Worm (Caenorhabditis elegans) whole organism, L4 larva: ENCODE measurements around the gene srx-104.

ENCODE experiments used
- D1046.2 ChIP-seq: fragments of 200-800 bp; sonication (Bioruptor generic); IDR thresholded peaks from 2 replicates; pipeline ENCODE4 v1.3.6; 2022; ENCODE audit warnings: missing genetic modification characterization, missing compliant biosample characterization
- ZK337.2 ChIP-seq: fragments of 200-800 bp; sonication (Bioruptor generic); IDR thresholded peaks from 2 replicates; pipeline ENCODE4 v1.3.6; 2022; ENCODE audit warnings: missing genetic modification reagents, missing genetic modification characterization, missing compliant biosample characterization
- ZK546.5 ChIP-seq, 2 experiments: sonication (generic microtip); optimal IDR thresholded peaks; 2 replicates each; lab custom pipeline; 2017; ENCODE audit warnings: missing biosample characterization in 2 of 2, missing genetic modification characterization in 2 of 2
- aha-1 ChIP-seq: fragments of 150-350 bp; peaks from one replicate; lab custom pipeline; 2014; ENCODE audit warnings: missing biosample characterization, missing genetic modification characterization
- ceh-44 ChIP-seq: fragments of 200-800 bp; sonication (Bioruptor generic); IDR thresholded peaks from 2 replicates; pipeline ENCODE4 v1.3.6; 2022; ENCODE audit warnings: missing genetic modification reagents, missing genetic modification characterization, missing compliant biosample characterization
- cey-2 ChIP-seq: sonication (generic microtip); optimal IDR thresholded peaks from 3 replicates; lab custom pipeline; 2017; ENCODE audit warnings: missing genetic modification characterization, mild to moderate bottlenecking, missing compliant biosample characterization, antibody characterized with exemption, borderline replicate concordance; ENCODE audit not compliant: insufficient read depth
- daf-16 ChIP-seq, 3 experiments: sonication (generic microtip); optimal IDR thresholded peaks; 2 replicates each; lab custom pipeline; 2016 to 2017; ENCODE audit warnings: missing genetic modification characterization in 3 of 3, missing genetic modification reagents in 3 of 3, mild to moderate bottlenecking in 2 of 3, missing compliant biosample characterization in 2 of 3, missing biosample characterization in 1 of 3, moderate library complexity in 1 of 3
- dmd-6 ChIP-seq: fragments of 200-800 bp; sonication (Bioruptor generic); IDR thresholded peaks from 2 replicates; pipeline ENCODE4 v1.3.6; 2022; ENCODE audit warnings: missing genetic modification reagents, missing genetic modification characterization, missing compliant biosample characterization
- dmd-8 ChIP-seq: fragments of 200-800 bp; sonication (Bioruptor generic); IDR thresholded peaks from 2 replicates; pipeline ENCODE4 v1.3.6; 2022; ENCODE audit warnings: missing genetic modification characterization, missing compliant biosample characterization
- dmd-9 ChIP-seq: fragments of 200-800 bp; sonication (Bioruptor generic); IDR thresholded peaks from 2 replicates; pipeline ENCODE4 v1.3.6; 2022; ENCODE audit warnings: missing genetic modification reagents, missing genetic modification characterization, missing compliant biosample characterization
- dve-1 ChIP-seq: sonication (generic microtip); optimal IDR thresholded peaks from 2 replicates; lab custom pipeline; 2017; ENCODE audit warnings: antibody characterized with exemption, mild to moderate bottlenecking, missing genetic modification characterization, missing compliant biosample characterization; ENCODE audit not compliant: insufficient read depth
- egl-43 ChIP-seq: fragments of 200-800 bp; sonication (Bioruptor generic); IDR thresholded peaks from 2 replicates; pipeline ENCODE4 v1.3.6; 2022; ENCODE audit warnings: missing genetic modification reagents, missing genetic modification characterization, missing compliant biosample characterization
- fkh-10 ChIP-seq: fragments of 150-350 bp; optimal IDR thresholded peaks from 2 replicates; lab custom pipeline; 2014; ENCODE audit warnings: missing biosample characterization, missing genetic modification reagents, missing genetic modification characterization
- gei-8 ChIP-seq: fragments of 200-800 bp; sonication (Bioruptor generic); optimal IDR thresholded peaks from 2 replicates; lab custom pipeline; 2018; ENCODE audit warnings: mild to moderate bottlenecking, missing genetic modification characterization, missing compliant biosample characterization
- hif-1 ChIP-seq, 2 experiments: sonication (generic microtip); optimal IDR thresholded peaks; 2 replicates each; lab custom pipeline; 2016 to 2017; ENCODE audit warnings: missing compliant biosample characterization in 2 of 2, missing genetic modification characterization in 2 of 2, missing genetic modification reagents in 2 of 2, missing genotype in 2 of 2, mild to moderate bottlenecking in 1 of 2
- hlh-11 ChIP-seq: fragments of 200-800 bp; sonication (Bioruptor generic); optimal IDR thresholded peaks from 2 replicates; lab custom pipeline; 2018; ENCODE audit warnings: mild to moderate bottlenecking, missing genetic modification characterization, missing compliant biosample characterization
- hlh-30 ChIP-seq: sonication (generic microtip); optimal IDR thresholded peaks from 2 replicates; lab custom pipeline; 2017; ENCODE audit warnings: antibody characterized with exemption, mild to moderate bottlenecking, missing genetic modification characterization, missing compliant biosample characterization; ENCODE audit not compliant: insufficient read depth
- hmg-1.1 ChIP-seq: fragments of 200-800 bp; sonication (Bioruptor generic); IDR thresholded peaks from 2 replicates; pipeline ENCODE4 v1.3.6; 2022; ENCODE audit warnings: missing genetic modification reagents, missing genetic modification characterization, missing compliant biosample characterization
- lin-13 ChIP-seq: fragments of 150-350 bp; optimal IDR thresholded peaks from 2 replicates; lab custom pipeline; 2014; ENCODE audit warnings: missing biosample characterization, missing genetic modification reagents, missing genetic modification characterization
- lsy-2 ChIP-seq, 2 experiments: fragments of 150-350 bp in 1 of 2; sonication (generic microtip) in 1 of 2; optimal IDR thresholded peaks; 2 replicates each; lab custom pipeline; 2014 to 2017; ENCODE audit warnings: missing biosample characterization in 2 of 2, missing genetic modification characterization in 2 of 2
- madf-5 ChIP-seq, 2 experiments: fragments of 200-800 bp; sonication (Bioruptor generic); IDR thresholded peaks; 2 replicates each; pipeline ENCODE4 v1.3.6; 2022; ENCODE audit warnings: missing compliant biosample characterization in 2 of 2, missing genetic modification characterization in 2 of 2
- madf-9 ChIP-seq: fragments of 200-800 bp; sonication (Bioruptor generic); conservative IDR thresholded peaks from 2 replicates; pipeline ENCODE4 v1.3.6; 2022; ENCODE audit warnings: missing genetic modification reagents, missing genetic modification characterization, missing compliant biosample characterization
- mdl-1 ChIP-seq, 2 experiments: fragments of 150-350 bp in 1 of 2; sonication (generic microtip) in 1 of 2; optimal IDR thresholded peaks; 2 replicates each; lab custom pipeline; 2014 to 2017; ENCODE audit warnings: missing biosample characterization in 2 of 2, missing genetic modification characterization in 2 of 2
- mes-2 ChIP-seq: sonication (generic microtip); optimal IDR thresholded peaks from 2 replicates; lab custom pipeline; 2016; ENCODE audit warnings: missing genotype, mild to moderate bottlenecking, missing genetic modification characterization, missing compliant biosample characterization; ENCODE audit not compliant: poor library complexity, severe bottlenecking
- mxl-3 ChIP-seq: fragments of 200-800 bp; sonication (Bioruptor generic); optimal IDR thresholded peaks from 2 replicates; lab custom pipeline; 2018; ENCODE audit warnings: mild to moderate bottlenecking, missing genetic modification characterization, missing compliant biosample characterization
- nhr-102 ChIP-seq: sonication (generic microtip); optimal IDR thresholded peaks from 2 replicates; lab custom pipeline; 2016; ENCODE audit warnings: mild to moderate bottlenecking, missing genetic modification characterization, moderate library complexity, missing compliant biosample characterization
- nhr-28 ChIP-seq: fragments of 150-350 bp; optimal IDR thresholded peaks from 2 replicates; lab custom pipeline; 2014; ENCODE audit warnings: missing biosample characterization, missing genetic modification characterization
- nhr-48 ChIP-seq: sonication (generic microtip); optimal IDR thresholded peaks from 2 replicates; lab custom pipeline; 2016; ENCODE audit warnings: mild to moderate bottlenecking, missing genetic modification characterization, missing compliant biosample characterization
- nhr-6 ChIP-seq: fragments of 150-350 bp; optimal IDR thresholded peaks from 2 replicates; lab custom pipeline; 2014; ENCODE audit warnings: missing biosample characterization, missing genetic modification characterization
- pqm-1 ChIP-seq: sonication (generic microtip); optimal IDR thresholded peaks from 2 replicates; lab custom pipeline; 2017; ENCODE audit warnings: missing biosample characterization, missing genetic modification characterization
- rbr-2 ChIP-seq: sonication (generic microtip); optimal IDR thresholded peaks from 2 replicates; lab custom pipeline; 2016; ENCODE audit warnings: missing genotype, missing genetic modification characterization, missing compliant biosample characterization
- saeg-2 ChIP-seq: fragments of 200-800 bp; sonication (Bioruptor generic); IDR thresholded peaks from 2 replicates; pipeline ENCODE4 v1.3.6; 2022; ENCODE audit warnings: missing genetic modification reagents, missing genetic modification characterization, missing compliant biosample characterization
- set-16 ChIP-seq: fragments of 200-800 bp; sonication (Bioruptor generic); IDR thresholded peaks from 2 replicates; pipeline ENCODE4 v1.3.6; 2022; ENCODE audit warnings: missing genetic modification reagents, missing genetic modification characterization, missing compliant biosample characterization
- unc-130 ChIP-seq: sonication (generic microtip); optimal IDR thresholded peaks from 2 replicates; lab custom pipeline; 2016; ENCODE audit warnings: missing genetic modification reagents, missing genetic modification characterization, missing compliant biosample characterization
- zag-1 ChIP-seq: fragments of 150-350 bp; optimal IDR thresholded peaks from 2 replicates; lab custom pipeline; 2014; ENCODE audit warnings: missing biosample characterization, missing genetic modification characterization

The srx-104 gene

DNA sequence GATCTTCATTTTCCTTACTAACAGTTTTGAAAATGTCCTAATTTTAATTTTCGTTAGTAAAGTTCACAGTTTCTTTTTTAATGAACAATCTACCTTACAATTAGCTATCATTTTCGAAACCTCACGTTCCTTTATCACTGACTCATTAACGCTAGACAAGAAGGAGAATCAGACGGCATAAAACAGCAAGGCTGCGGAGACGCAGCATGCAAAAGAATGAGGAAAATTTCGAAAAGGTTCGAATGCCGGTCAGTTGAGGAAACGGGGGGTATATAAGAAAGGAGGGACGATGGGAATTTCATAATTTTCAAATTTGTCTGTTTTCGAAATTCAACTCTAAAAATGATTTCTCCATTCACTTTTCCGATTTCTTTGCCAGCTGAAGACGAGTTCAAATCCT is 37.6 kb downstream of the srx-104 start, which contains the start of gene F19B10.13:
F19B10.13 (plus strand) TSS at position 343 of the 400 bp plus-strand sequence.
- TF ChIP-seq egl-43 = no peak
- peak; percentile 58 for TF ChIP-seq dmd-6 (GFP tag; lab: Robert Waterston, UW)
- peak; percentile 39 for TF ChIP-seq mes-2 (tag; lab: Kevin White, UChicago)
- TF ChIP-seq zag-1 (tag; lab: Kevin White, UChicago) = no peak
- peak; percentile 38 for TF ChIP-seq hlh-30 (tag; lab: Kevin White, UChicago)
- peak; percentile 51 for TF ChIP-seq hlh-11
- peak; percentile 16 for TF ChIP-seq mxl-3 (GFP tag; lab: Kevin White, UChicago)
- peak; percentile 14 for TF ChIP-seq nhr-6
- TF ChIP-seq dmd-9 = no peak
- peak; percentile 36 for TF ChIP-seq nhr-28 (tag; lab: Kevin White, UChicago)
- peak in 1 of 2 experiments; percentile 19 for TF ChIP-seq hif-1 (tag; optimal IDR thresholded peaks at IDR 0.05; lab: Kevin White, UChicago)
- peak; percentile 26 for TF ChIP-seq pqm-1 (tag; lab: Kevin White, UChicago)

DNA sequence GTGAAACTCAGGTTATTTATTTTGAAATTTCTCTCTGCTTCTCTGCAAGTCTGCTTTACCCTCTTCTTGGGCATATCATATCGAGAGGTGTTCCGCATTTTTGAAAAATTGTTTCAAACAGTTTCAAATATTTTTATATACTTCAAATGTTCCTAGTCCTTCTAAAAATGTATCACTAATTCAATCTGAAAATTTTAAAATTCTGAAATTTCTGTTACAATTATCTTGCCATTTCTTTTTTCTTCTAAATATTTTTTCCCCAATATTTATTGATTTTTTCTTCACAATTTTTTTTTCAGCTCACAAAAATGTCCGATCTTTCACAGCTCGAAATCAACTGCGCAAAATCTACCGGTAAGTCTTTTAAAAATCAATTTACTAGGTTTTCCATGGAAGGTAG is 39.7 kb downstream of the srx-104 start, which contains the start of gene F19B10.4:
F19B10.4 (plus strand) TSS at position 301 of the 400 bp plus-strand sequence.
- TF ChIP-seq rbr-2 (no peak), lsy-2 (tag; optimal IDR thresholded peaks at IDR 0.05; lab: Kevin White, UChicago) (no peak), fkh-10 (GFP tag; lab: Kevin White, UChicago) (no peak), nhr-48 (tag; lab: Kevin White, UChicago) (no peak), madf-5 (GFP tag; IDR thresholded peaks at IDR 0.05; lab: Robert Waterston, UW) (no peak), lin-13 (GFP tag; lab: Kevin White, UChicago) (no peak), ceh-44 (GFP tag; lab: Robert Waterston, UW) (no peak), mxl-3 (GFP tag; lab: Kevin White, UChicago) (no peak), ZK337.2 (no peak), mdl-1 (tag; optimal IDR thresholded peaks at IDR 0.05; lab: Kevin White, UChicago) (no peak), dve-1 (tag; lab: Kevin White, UChicago) (no peak), gei-8 (GFP tag; lab: Kevin White, UChicago) (no peak), zag-1 (tag; lab: Kevin White, UChicago) (no peak), ZK546.5 (tag; optimal IDR thresholded peaks at IDR 0.05; lab: Kevin White, UChicago) (no peak), dmd-8 (GFP tag; lab: Robert Waterston, UW) (no peak)

DNA sequence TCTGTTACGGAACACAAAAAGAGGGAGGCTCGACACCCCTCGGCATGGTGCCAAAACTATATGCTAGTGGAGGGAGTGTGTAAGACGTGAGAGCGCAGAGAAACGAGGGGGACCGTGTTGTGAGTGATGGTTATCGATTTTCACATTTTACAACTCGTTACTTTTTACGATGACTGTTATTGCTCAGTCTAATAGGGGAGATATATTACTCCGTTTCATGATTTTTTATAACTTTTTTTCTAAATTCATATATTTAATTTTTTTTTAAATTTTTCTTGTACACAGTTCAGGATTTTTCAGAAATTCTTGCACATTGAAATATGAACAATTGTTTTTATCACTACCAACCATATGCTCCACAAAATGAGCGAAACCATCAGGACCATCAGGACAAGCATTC is 44.1 kb downstream of the srx-104 start, which contains the start of gene F19B10.5:
F19B10.5 (plus strand) TSS at position 301 of the 400 bp plus-strand sequence.
- TF ChIP-seq nhr-48 (tag; lab: Kevin White, UChicago) = no peak
- TF ChIP-seq nhr-102 (tag; lab: Kevin White, UChicago) = no peak
- TF ChIP-seq hlh-30 (tag; lab: Kevin White, UChicago) = no peak
- TF ChIP-seq cey-2 (tag; lab: Kevin White, UChicago) = no peak
- no peak for TF ChIP-seq madf-9 (GFP tag; lab: Robert Waterston, UW)
- TF ChIP-seq gei-8 (GFP tag; lab: Kevin White, UChicago) = no peak
- no peak for TF ChIP-seq aha-1 (tag; lab: Kevin White, UChicago)
- no peak for TF ChIP-seq set-16
- TF ChIP-seq unc-130 (GFP tag; lab: Kevin White, UChicago) = no peak
- TF ChIP-seq saeg-2 (GFP tag; lab: Robert Waterston, UW) = no peak
- no peak for TF ChIP-seq D1046.2 (GFP tag; lab: Robert Waterston, UW)
- TF ChIP-seq daf-16 (GFP tag; optimal IDR thresholded peaks at IDR 0.05; lab: Kevin White, UChicago) = no peak
- no peak for TF ChIP-seq daf-16 (tag; optimal IDR thresholded peaks at IDR 0.05; lab: Kevin White, UChicago)
- TF ChIP-seq dmd-9 = no peak
- TF ChIP-seq hmg-1.1 (GFP tag; lab: Robert Waterston, UW) = no peak
- TF ChIP-seq ZK546.5 (tag; optimal IDR thresholded peaks at IDR 0.05; lab: Kevin White, UChicago) = no peak
